Fruit fly (Drosophila melanogaster): Measurements from ENCODE around the gene Cyp4d2.

Cyp4d2 gene

DNA sequence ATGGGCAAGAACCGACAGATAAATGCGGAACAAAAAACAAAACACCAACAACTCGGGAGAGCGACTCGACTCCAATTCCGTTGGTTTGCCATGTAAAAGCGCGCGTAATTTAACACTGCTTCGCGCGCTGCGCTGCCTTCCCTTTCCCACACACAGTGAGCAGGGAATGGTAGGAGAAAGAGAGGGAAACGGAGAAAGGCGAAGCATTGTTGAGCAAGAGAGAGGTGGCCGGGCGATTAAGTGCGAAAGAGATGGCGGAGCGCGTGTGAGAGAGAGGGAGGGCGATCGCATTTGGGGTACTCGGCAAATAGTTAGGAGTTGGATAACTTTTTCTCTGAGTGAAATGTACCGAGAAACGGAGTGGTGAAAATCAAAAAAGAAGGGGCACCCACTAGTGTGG lies 19.9 kb upstream of the Cyp4d2 start (continued):
- TF ChIP-seq Dp (GFP tag; optimal IDR thresholded peaks at IDR 0.05) (peak; percentile 65), tio (GFP tag; optimal IDR thresholded peaks at IDR 0.05) (no peak), Nf-YC (tag; optimal IDR thresholded peaks at IDR 0.05) (peak; percentile 78), CG8290 (GFP tag; optimal IDR thresholded peaks at IDR 0.05) (peak; percentile 74), CG8290 (tag; optimal IDR thresholded peaks at IDR 0.05) (peak; percentile 80 to 87), CG2116 (GFP tag; optimal IDR thresholded peaks at IDR 0.05) (no peak), CG3163 (GFP tag; optimal IDR thresholded peaks at IDR 0.05) (peak; percentile 46), Gsc (GFP tag; IDR thresholded peaks at IDR 0.05) (no peak), Fer1 (GFP tag; optimal IDR thresholded peaks at IDR 0.05) (peak; percentile 18), CG34422 (GFP tag; IDR thresholded peaks at IDR 0.05) (0 out of 3 replicates have a peak, but pooled peaks have one; percentile 32), E2f1 (GFP tag; IDR thresholded peaks at IDR 0.05) (peak; percentile 87), sisA (GFP tag; IDR thresholded peaks at IDR 0.05) (no peak), slbo (GFP tag; IDR thresholded peaks at IDR 0.05) (peak; percentile 41), CG8924 (tag; optimal IDR thresholded peaks at IDR 0.05) (peak; percentile 5), CG32532 (GFP tag; IDR thresholded peaks at IDR 0.05) (no peak), CG12071 (GFP tag; optimal IDR thresholded peaks at IDR 0.05) (no peak), Fer2 (tag; optimal IDR thresholded peaks at IDR 0.05) (no peak), Ptx1 (GFP tag; IDR thresholded peaks at IDR 0.05) (peak; percentile 39; the same call in 1 of the 2 replicates), z (GFP tag; IDR thresholded peaks at IDR 0.05) (0 out of 3 replicates have a peak, but pooled peaks have one; percentile 22), Six4 (GFP tag; optimal IDR thresholded peaks at IDR 0.05) (peak; percentile 43), pzg (GFP tag; optimal IDR thresholded peaks at IDR 0.05) (peak; percentile 21), corto (GFP tag; optimal IDR thresholded peaks at IDR 0.05) (no peak), CG15011 (GFP tag; optimal IDR thresholded peaks at IDR 0.05) (no peak), MESR4 (GFP tag; optimal IDR thresholded peaks at IDR 0.05) (peak; percentile 9), Side (GFP tag; optimal IDR thresholded peaks at IDR 0.05) (no peak), CG10267 (tag; optimal IDR thresholded peaks at IDR 0.05) (peak; percentile 20), CG12236 (GFP tag; optimal IDR thresholded peaks at IDR 0.05) (no peak), chn (GFP tag; optimal IDR thresholded peaks at IDR 0.05) (peak; percentile 27), nom (GFP tag; optimal IDR thresholded peaks at IDR 0.05) (no peak), Trl (optimal IDR thresholded peaks at IDR 0.05) (peak; percentile 54 to 70), Trl (GFP tag; optimal IDR thresholded peaks at IDR 0.05) (peak; percentile 45), chinmo (GFP tag; IDR thresholded peaks at IDR 0.05; ENCODE audit: partially characterized antibody) (no peak), CG1603 (tag; optimal IDR thresholded peaks at IDR 0.05) (peak; percentile 20), HmgZ (tag; optimal IDR thresholded peaks at IDR 0.05) (peak; percentile 44), Opbp (GFP tag; IDR thresholded peaks at IDR 0.05; ENCODE audit: partially characterized antibody) (0 out of 3 replicates have a peak, but pooled peaks have one; percentile 42), CG10321 (GFP tag; IDR thresholded peaks at IDR 0.05) (peak; percentile 89), wek (GFP tag; optimal IDR thresholded peaks at IDR 0.05) (peak; percentile 100), gsb (GFP tag; IDR thresholded peaks at IDR 0.05) (no peak)

DNA sequence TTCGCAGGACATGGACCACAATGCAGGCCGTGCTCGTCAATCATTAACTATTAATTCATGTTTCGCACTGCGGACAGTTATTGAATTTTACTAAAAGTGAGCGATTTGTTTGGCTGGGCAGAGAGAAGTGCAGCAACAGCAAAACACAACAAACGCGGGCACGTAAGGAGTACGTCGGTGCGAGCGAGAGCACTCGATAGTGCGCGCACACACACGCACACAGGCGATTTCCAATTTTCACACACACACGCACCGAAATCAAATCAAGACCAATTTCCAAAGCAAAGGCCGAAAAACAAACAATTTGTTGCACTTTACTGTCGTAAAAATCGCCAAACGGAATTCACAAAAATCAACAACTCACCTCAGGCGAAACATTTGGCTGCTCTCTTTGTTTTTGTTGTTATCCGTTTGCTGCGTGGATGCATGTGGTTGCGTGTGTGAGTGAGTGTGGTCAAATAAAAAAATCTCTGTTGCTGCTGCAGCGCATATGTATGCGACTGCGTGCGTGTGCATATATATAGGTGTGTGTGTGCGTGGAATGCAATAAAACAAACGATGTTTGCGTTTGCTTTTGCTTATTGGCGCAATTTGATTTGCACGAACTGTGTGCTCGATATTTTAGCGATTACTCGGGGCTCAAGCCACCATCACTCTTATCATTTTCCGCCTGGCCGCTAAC lies 17.7 kb upstream of the Cyp4d2 start:
- TF ChIP-seq otp (GFP tag; IDR thresholded peaks at IDR 0.05), result no peak
- no peak for TF ChIP-seq pnt (GFP tag; optimal IDR thresholded peaks at IDR 0.05)
- TF ChIP-seq PHDP (tag; optimal IDR thresholded peaks at IDR 0.05), result no peak
- TF ChIP-seq cato (GFP tag; optimal IDR thresholded peaks at IDR 0.05; ENCODE audit: borderline replicate concordance), result no peak
- no peak for TF ChIP-seq gce (GFP tag; IDR thresholded peaks at IDR 0.05)
- peak; percentile 93 for TF ChIP-seq CG10321 (GFP tag; IDR thresholded peaks at IDR 0.05)
- peak; percentile 41 for TF ChIP-seq CG4360 (GFP tag; IDR thresholded peaks at IDR 0.05)
- TF ChIP-seq chinmo (GFP tag; IDR thresholded peaks at IDR 0.05; ENCODE audit: partially characterized antibody), result peak; percentile 48; the same call in 1 of the 4 replicates
- TF ChIP-seq CG2129 (GFP tag; IDR thresholded peaks at IDR 0.05; ENCODE audit: partially characterized antibody), result no peak
- no peak for TF ChIP-seq psq (GFP tag; optimal IDR thresholded peaks at IDR 0.05)
- peak; percentile 96 for TF ChIP-seq cg (GFP tag; optimal IDR thresholded peaks at IDR 0.05)
- no peak for TF ChIP-seq eyg (GFP tag; optimal IDR thresholded peaks at IDR 0.05)
- no peak for TF ChIP-seq CG9817 (tag; optimal IDR thresholded peaks at IDR 0.05)
- TF ChIP-seq p53 (GFP tag; optimal IDR thresholded peaks at IDR 0.05), result no peak
- peak; percentile 4 for TF ChIP-seq HmgD (GFP tag; optimal IDR thresholded peaks at IDR 0.05)
- TF ChIP-seq CG11398 (GFP tag; optimal IDR thresholded peaks at IDR 0.05), result no peak

Data from whole organism, embryonic.